Fruit fly (Drosophila melanogaster): ENCODE results near the gene CG32071.
A peak's percentile ranks its signal among the peaks of the same experiment; 100 is the strongest.

Gene CG32071

DNA sequence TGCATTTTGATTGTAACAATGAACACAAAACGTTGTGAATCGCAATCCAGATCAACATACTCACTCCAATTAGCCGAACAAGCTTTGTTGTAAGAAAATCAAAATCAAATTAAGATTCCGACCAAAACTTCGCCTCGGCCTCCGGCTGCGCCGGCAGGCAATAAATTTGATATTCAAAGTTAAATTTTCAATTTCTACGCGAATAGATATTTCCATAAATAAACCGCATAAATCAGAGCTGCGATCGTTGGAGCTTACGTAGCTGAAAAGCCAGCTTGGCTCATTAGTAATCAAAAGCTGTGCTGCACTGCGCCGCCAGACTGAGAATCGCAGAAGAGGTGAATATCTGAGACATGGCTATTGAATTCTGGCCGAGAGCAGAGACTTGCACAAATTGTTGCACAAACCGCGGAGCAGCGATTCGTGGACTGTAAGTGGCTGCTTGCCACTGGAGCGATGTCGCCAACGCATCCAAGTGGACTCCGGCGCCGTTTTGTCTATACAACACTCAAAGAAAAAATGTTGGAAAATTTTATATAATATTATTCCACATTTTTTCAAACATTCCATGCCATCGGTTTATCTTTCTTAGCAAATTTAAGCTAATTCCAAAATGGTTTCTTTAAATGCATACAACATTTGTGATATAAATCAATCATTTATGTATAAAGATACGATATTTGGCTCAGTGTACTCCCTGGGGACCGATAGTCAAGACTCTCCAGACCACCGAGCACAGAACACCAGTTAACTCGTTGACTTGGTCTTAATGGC is 45.0 kb upstream of the CG32071 start (continued):
- TF ChIP-seq CG1792 (GFP tag; optimal IDR thresholded peaks at IDR 0.05) (no peak), zf30C (GFP tag; optimal IDR thresholded peaks at IDR 0.05) (no peak), CG43689 (GFP tag; IDR thresholded peaks at IDR 0.05) (no peak), CG10959 (GFP tag; IDR thresholded peaks at IDR 0.05) (no peak), D19B (GFP tag; optimal IDR thresholded peaks at IDR 0.05) (no peak), CG16779 (GFP tag; IDR thresholded peaks at IDR 0.05) (no peak), unc-4 (GFP tag; IDR thresholded peaks at IDR 0.05; ENCODE audit: partially characterized antibody) (no peak), disco-r (GFP tag; optimal IDR thresholded peaks at IDR 0.05) (no peak), CG18262 (tag; optimal IDR thresholded peaks at IDR 0.05) (peak; percentile 70), Gsc (GFP tag; IDR thresholded peaks at IDR 0.05) (no peak), CG7839 (tag; optimal IDR thresholded peaks at IDR 0.05) (peak; percentile 45), CG12744 (GFP tag; optimal IDR thresholded peaks at IDR 0.05) (no peak), CG3847 (GFP tag; IDR thresholded peaks at IDR 0.05) (0 out of 2 replicates have a peak, but pooled peaks have one; percentile 14), Drgx (GFP tag; IDR thresholded peaks at IDR 0.05) (peak; percentile 74), Rx (GFP tag; IDR thresholded peaks at IDR 0.05) (no peak), croc (GFP tag; conservative IDR thresholded peaks at IDR 0.05) (0 out of 3 replicates have a peak, but pooled peaks have one; percentile 13), B-H1 (GFP tag; IDR thresholded peaks at IDR 0.05) (no peak), Abd-B (GFP tag; optimal IDR thresholded peaks at IDR 0.05) (peak; percentile 6), ato (GFP tag; IDR thresholded peaks at IDR 0.05; ENCODE audit: partially characterized antibody) (no peak), fu2 (GFP tag; optimal IDR thresholded peaks at IDR 0.05) (no peak), tup (GFP tag; optimal IDR thresholded peaks at IDR 0.05) (no peak), CG17829 (tag; optimal IDR thresholded peaks at IDR 0.05) (peak; percentile 51), dmrt99B (tag; optimal IDR thresholded peaks at IDR 0.05) (peak; percentile 59), CG4730 (GFP tag; IDR thresholded peaks at IDR 0.05) (no peak), Ptx1 (GFP tag; IDR thresholded peaks at IDR 0.05) (no peak; the same call in 1 of the 2 replicates), CG15269 (tag; optimal IDR thresholded peaks at IDR 0.05) (peak; percentile 16), CG10147 (GFP tag; optimal IDR thresholded peaks at IDR 0.05) (peak; percentile 32), HHEX (GFP tag; optimal IDR thresholded peaks at IDR 0.05) (peak; percentile 35), Tbp (GFP tag; optimal IDR thresholded peaks at IDR 0.05) (no peak), p53 (GFP tag; optimal IDR thresholded peaks at IDR 0.05) (no peak), CG31388 (GFP tag; optimal IDR thresholded peaks at IDR 0.05) (no peak), CG13296 (GFP tag; optimal IDR thresholded peaks at IDR 0.05) (no peak), CG9437 (GFP tag; optimal IDR thresholded peaks at IDR 0.05) (peak; percentile 35), Dref (GFP tag; IDR thresholded peaks at IDR 0.05) (no peak), vnd (GFP tag; IDR thresholded peaks at IDR 0.05; ENCODE audit: partially characterized antibody) (no peak), CG3995 (GFP tag; optimal IDR thresholded peaks at IDR 0.05) (no peak), CG30431 (GFP tag; optimal IDR thresholded peaks at IDR 0.05) (no peak), CG10654 (GFP tag; optimal IDR thresholded peaks at IDR 0.05) (peak; percentile 25), zen2 (GFP tag; IDR thresholded peaks at IDR 0.05; ENCODE audit: partially characterized antibody) (no peak), Hr78 (GFP tag; optimal IDR thresholded peaks at IDR 0.05) (no peak), eyg (GFP tag; optimal IDR thresholded peaks at IDR 0.05) (no peak), Neu2 (GFP tag; optimal IDR thresholded peaks at IDR 0.05; ENCODE audit: borderline replicate concordance) (no peak), Xbp1 (GFP tag; optimal IDR thresholded peaks at IDR 0.05) (peak; percentile 37), CG7963 (GFP tag; IDR thresholded peaks at IDR 0.05; ENCODE audit: partially characterized antibody) (no peak), ATbp (GFP tag; optimal IDR thresholded peaks at IDR 0.05) (peak; percentile 41), CG9797 (GFP tag; optimal IDR thresholded peaks at IDR 0.05) (no peak), Side (GFP tag; optimal IDR thresholded peaks at IDR 0.05) (no peak), CG6813 (GFP tag; optimal IDR thresholded peaks at IDR 0.05) (peak; percentile 29), dan (GFP tag; IDR thresholded peaks at IDR 0.05) (no peak)

All from whole organism, embryonic.